Fruit fly (Drosophila melanogaster) whole organism, embryonic: ENCODE results near the gene Dpm2.

Experiments
- CG16813 ChIP-seq: fragments of 200-800 bp; sonication (Bioruptor generic); IDR thresholded peaks from 3 replicates; pipeline ENCODE4 v1.3.6; 2022; ENCODE audit warnings: missing biosample characterization, missing genetic modification characterization; ENCODE audit not compliant: partially characterized antibody
- nerfin-2 ChIP-seq: fragments of 200-800 bp; sonication (Bioruptor generic); IDR thresholded peaks from 2 replicates; pipeline ENCODE4 v1.3.6; 2022; ENCODE audit warnings: missing biosample characterization, missing genetic modification characterization; ENCODE audit not compliant: partially characterized antibody

- TF ChIP-seq CG16813 (GFP tag; lab: Robert Waterston, UW) (no peak), nerfin-2 (GFP tag; lab: Robert Waterston, UW) (no peak)
These were observed 23.9 kb downstream of the Dpm2 start for dm6 chr3L:3343260-3343659.
